Fruit fly (Drosophila melanogaster): ENCODE measurements around the gene CG42681.

Gene CG42681

DNA sequence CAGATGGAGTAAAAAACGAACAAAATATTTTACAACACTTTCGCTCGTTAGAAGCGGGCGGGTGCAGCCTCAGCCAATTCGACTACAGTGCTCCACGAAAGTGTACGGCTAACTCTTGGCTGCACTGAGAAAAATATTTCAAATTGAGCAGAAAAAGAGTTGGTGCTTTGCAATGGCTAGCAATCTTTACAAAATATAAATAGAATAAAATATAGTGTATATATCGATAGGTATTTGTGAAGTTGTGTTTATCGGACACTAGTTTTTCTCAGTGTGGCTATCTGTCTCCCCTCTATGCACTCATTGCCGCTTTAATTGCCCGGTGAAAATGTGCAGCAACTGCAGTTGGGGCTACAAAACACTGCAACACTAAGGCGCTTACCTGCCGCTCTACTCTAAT lies 42.7 kb upstream of the CG42681 start (continued):
- TF ChIP-seq dmrt99B (tag; optimal IDR thresholded peaks at IDR 0.05) (peak; percentile 60), pfk (GFP tag; optimal IDR thresholded peaks at IDR 0.05) (no peak), CG10979 (tag; optimal IDR thresholded peaks at IDR 0.05) (peak; percentile 69), CG18599 (GFP tag; optimal IDR thresholded peaks at IDR 0.05) (no peak), CG6683 (GFP tag; optimal IDR thresholded peaks at IDR 0.05) (no peak), D19B (GFP tag; optimal IDR thresholded peaks at IDR 0.05) (no peak), CG6791 (GFP tag; IDR thresholded peaks at IDR 0.05; ENCODE audit: partially characterized antibody) (no peak), CG11456 (GFP tag; IDR thresholded peaks at IDR 0.05) (peak; percentile 56; the same call in 1 of the 3 replicates), bab2 (GFP tag; optimal IDR thresholded peaks at IDR 0.05) (no peak), CG8359 (GFP tag; optimal IDR thresholded peaks at IDR 0.05; ENCODE audit: borderline replicate concordance) (no peak), Ptx1 (GFP tag; IDR thresholded peaks at IDR 0.05) (peak; percentile 61), exex (tag; optimal IDR thresholded peaks at IDR 0.05) (no peak), CG16813 (GFP tag; IDR thresholded peaks at IDR 0.05; ENCODE audit: partially characterized antibody) (no peak), CG10321 (GFP tag; IDR thresholded peaks at IDR 0.05) (no peak), corto (GFP tag; optimal IDR thresholded peaks at IDR 0.05) (no peak), sqz (GFP tag; optimal IDR thresholded peaks at IDR 0.05) (no peak), onecut (GFP tag; IDR thresholded peaks at IDR 0.05) (peak; percentile 44; the same call in 1 of the 2 replicates), schlank (tag; optimal IDR thresholded peaks at IDR 0.05) (no peak), Hmr (GFP tag; optimal IDR thresholded peaks at IDR 0.05) (no peak), HHEX (GFP tag; optimal IDR thresholded peaks at IDR 0.05) (no peak), danr (GFP tag; IDR thresholded peaks at IDR 0.05) (no peak), CG32532 (GFP tag; IDR thresholded peaks at IDR 0.05) (no peak), HmgD (GFP tag; optimal IDR thresholded peaks at IDR 0.05) (no peak), CG3838 (GFP tag; optimal IDR thresholded peaks at IDR 0.05) (no peak), Side (GFP tag; optimal IDR thresholded peaks at IDR 0.05) (no peak), HLH54F (GFP tag; optimal IDR thresholded peaks at IDR 0.05) (no peak), HLHmδ (GFP tag; optimal IDR thresholded peaks at IDR 0.05) (no peak), CG18011 (GFP tag; optimal IDR thresholded peaks at IDR 0.05) (no peak), usp (GFP tag; optimal IDR thresholded peaks at IDR 0.05) (no peak), CG18619 (GFP tag; optimal IDR thresholded peaks at IDR 0.05) (peak; percentile 31), CG15514 (GFP tag; optimal IDR thresholded peaks at IDR 0.05) (no peak), D (optimal IDR thresholded peaks at IDR 0.05) (no peak), D (GFP tag; optimal IDR thresholded peaks at IDR 0.05) (peak; percentile 48), CG32767 (GFP tag; IDR thresholded peaks at IDR 0.05) (0 out of 2 replicates have a peak, but pooled peaks have one; percentile 47), Hr78 (GFP tag; optimal IDR thresholded peaks at IDR 0.05) (no peak), CG9797 (GFP tag; optimal IDR thresholded peaks at IDR 0.05) (no peak), MBD-R2 (GFP tag; IDR thresholded peaks at IDR 0.05) (no peak), CG17568 (GFP tag; optimal IDR thresholded peaks at IDR 0.05) (peak; percentile 22), CG12236 (GFP tag; optimal IDR thresholded peaks at IDR 0.05) (no peak), Tbp (GFP tag; optimal IDR thresholded peaks at IDR 0.05) (no peak), CG3847 (GFP tag; IDR thresholded peaks at IDR 0.05) (no peak), ham (GFP tag; IDR thresholded peaks at IDR 0.05) (no peak), Usf (GFP tag; optimal IDR thresholded peaks at IDR 0.05) (peak; percentile 4), CG7357 (GFP tag; IDR thresholded peaks at IDR 0.05) (no peak), Vsx1 (GFP tag; optimal IDR thresholded peaks at IDR 0.05) (peak; percentile 44), inv (GFP tag; IDR thresholded peaks at IDR 0.05; ENCODE audit: partially characterized antibody) (no peak), kah (GFP tag; optimal IDR thresholded peaks at IDR 0.05) (no peak), CG11398 (GFP tag; optimal IDR thresholded peaks at IDR 0.05) (no peak), CG13296 (GFP tag; optimal IDR thresholded peaks at IDR 0.05) (no peak), ac (GFP tag; optimal IDR thresholded peaks at IDR 0.05) (peak; percentile 28), CG12769 (tag; optimal IDR thresholded peaks at IDR 0.05) (peak; percentile 49)

Measured in whole organism, embryonic.